Worm (Caenorhabditis elegans) whole organism, young adult: ENCODE results near the gene F19G12.11.

Experiments used
- D2030.7 ChIP-seq: fragments of 200-800 bp; sonication (Bioruptor generic); IDR thresholded peaks from 2 replicates; pipeline ENCODE4 v1.3.6; 2022; ENCODE audit warnings: missing genetic modification reagents, missing genetic modification characterization, missing compliant biosample characterization
- F23B12.7 ChIP-seq: sonication (generic microtip); optimal IDR thresholded peaks from 2 replicates; lab custom pipeline; 2017; ENCODE audit warnings: missing genetic modification characterization, mild to moderate bottlenecking, missing compliant biosample characterization, antibody characterized with exemption, moderate library complexity; ENCODE audit not compliant: insufficient read depth
- F37B4.10 ChIP-seq: fragments of 200-800 bp; sonication (Bioruptor generic); IDR thresholded peaks from 2 replicates; pipeline ENCODE4 v1.3.6; 2022; ENCODE audit warnings: missing genetic modification characterization, missing compliant biosample characterization
- F39B2.1 ChIP-seq: fragments of 200-800 bp; sonication (Bioruptor generic); IDR thresholded peaks from 2 replicates; pipeline ENCODE4 v1.3.6; 2022; ENCODE audit warnings: missing genetic modification reagents, missing genetic modification characterization, missing compliant biosample characterization
- F55B11.4 ChIP-seq: sonication (generic microtip); optimal IDR thresholded peaks from 2 replicates; lab custom pipeline; 2016; ENCODE audit warnings: missing compliant biosample characterization, missing genetic modification characterization, borderline replicate concordance; ENCODE audit not compliant: insufficient read depth
- K11D2.4 ChIP-seq: fragments of 200-800 bp; sonication (Bioruptor generic); IDR thresholded peaks from 2 replicates; pipeline ENCODE4 v1.3.6; 2022; ENCODE audit warnings: missing genetic modification reagents, missing genetic modification characterization, missing compliant biosample characterization
- K12H6.12 ChIP-seq: fragments of 200-800 bp; sonication (Bioruptor generic); optimal IDR thresholded peaks from 2 replicates; lab custom pipeline; 2018; ENCODE audit warnings: mild to moderate bottlenecking, missing genetic modification characterization, missing compliant biosample characterization
- T07F8.4 ChIP-seq: sonication (generic microtip); optimal IDR thresholded peaks from 2 replicates; lab custom pipeline; 2016; ENCODE audit warnings: mild to moderate bottlenecking, missing genetic modification characterization, moderate library complexity, missing compliant biosample characterization
- Y53F4B.3 ChIP-seq: fragments of 200-800 bp; sonication (Bioruptor generic); IDR thresholded peaks from 2 replicates; pipeline ENCODE4 v1.3.6; 2022; ENCODE audit warnings: missing genetic modification reagents, missing genetic modification characterization, missing compliant biosample characterization
- Y56A3A.18 ChIP-seq: fragments of 200-800 bp; sonication (Bioruptor generic); IDR thresholded peaks from 2 replicates; pipeline ENCODE4 v1.3.6; 2022; ENCODE audit warnings: missing genetic modification reagents, missing genetic modification characterization, missing compliant biosample characterization
- ZK185.1 ChIP-seq: sonication (generic microtip); optimal IDR thresholded peaks from 2 replicates; lab custom pipeline; 2016; ENCODE audit warnings: mild to moderate bottlenecking, missing genetic modification characterization, missing compliant biosample characterization; ENCODE audit not compliant: poor library complexity, severe bottlenecking
- aptf-2 ChIP-seq: fragments of 200-800 bp; sonication (Bioruptor generic); conservative IDR thresholded peaks from 2 replicates; pipeline ENCODE4 v1.3.6; 2022; ENCODE audit warnings: missing genetic modification reagents, missing genetic modification characterization, missing compliant biosample characterization
- bed-1 ChIP-seq: fragments of 200-800 bp; sonication (Bioruptor generic); IDR thresholded peaks from 2 replicates; pipeline ENCODE4 v1.3.6; 2022; ENCODE audit warnings: missing genetic modification reagents, missing genetic modification characterization, missing compliant biosample characterization
- ccch-3 ChIP-seq: fragments of 200-800 bp; sonication (Bioruptor generic); optimal IDR thresholded peaks from 2 replicates; lab custom pipeline; 2018; ENCODE audit warnings: mild to moderate bottlenecking, missing genetic modification characterization, missing compliant biosample characterization
- ceh-100 ChIP-seq: fragments of 200-800 bp; sonication (Bioruptor generic); IDR thresholded peaks from 2 replicates; pipeline ENCODE4 v1.3.6; 2022; ENCODE audit warnings: missing genetic modification reagents, missing genetic modification characterization, missing compliant biosample characterization
- ceh-27 ChIP-seq: fragments of 200-800 bp; sonication (Bioruptor generic); optimal IDR thresholded peaks from 2 replicates; lab custom pipeline; 2018; ENCODE audit warnings: mild to moderate bottlenecking, missing genetic modification characterization, moderate library complexity, missing compliant biosample characterization
- die-1 ChIP-seq: sonication (generic microtip); optimal IDR thresholded peaks from 2 replicates; lab custom pipeline; 2016; ENCODE audit warnings: missing genotype, mild to moderate bottlenecking, missing genetic modification characterization, missing compliant biosample characterization
- dpff-1 ChIP-seq: sonication (generic microtip); optimal IDR thresholded peaks from 2 replicates; lab custom pipeline; 2017; ENCODE audit warnings: mild to moderate bottlenecking, missing genetic modification characterization, missing compliant biosample characterization
- efl-1 ChIP-seq: fragments of 150-350 bp; optimal IDR thresholded peaks from 2 replicates; lab custom pipeline; 2014; ENCODE audit warnings: missing biosample characterization, missing genetic modification reagents, missing genetic modification characterization
- egl-44 ChIP-seq: fragments of 200-800 bp; sonication (Bioruptor generic); IDR thresholded peaks from 2 replicates; pipeline ENCODE4 v1.3.6; 2022; ENCODE audit warnings: missing genetic modification reagents, missing genetic modification characterization, missing compliant biosample characterization
- egrh-3 ChIP-seq: fragments of 200-800 bp; sonication (Bioruptor generic); IDR thresholded peaks from 2 replicates; pipeline ENCODE4 v1.3.6; 2022; ENCODE audit warnings: missing genetic modification reagents, missing genetic modification characterization, missing compliant biosample characterization
- ets-4 ChIP-seq: fragments of 200-800 bp; sonication (Bioruptor generic); optimal IDR thresholded peaks from 2 replicates; lab custom pipeline; 2018; ENCODE audit warnings: mild to moderate bottlenecking, missing genetic modification characterization, missing compliant biosample characterization
- gei-17 ChIP-seq: fragments of 200-800 bp; sonication (Bioruptor generic); optimal IDR thresholded peaks from 2 replicates; lab custom pipeline; 2018; ENCODE audit warnings: mild to moderate bottlenecking, missing genetic modification characterization, missing compliant biosample characterization
- hlh-12 ChIP-seq: sonication (generic microtip); optimal IDR thresholded peaks from 2 replicates; lab custom pipeline; 2016; ENCODE audit warnings: missing genetic modification characterization, missing compliant biosample characterization
- hlh-26 ChIP-seq: fragments of 200-800 bp; sonication (Bioruptor generic); conservative IDR thresholded peaks from 2 replicates; pipeline ENCODE4 v1.3.6; 2022; ENCODE audit warnings: missing genetic modification reagents, missing genetic modification characterization, missing compliant biosample characterization
- hmg-20 ChIP-seq: fragments of 200-800 bp; sonication (Bioruptor generic); IDR thresholded peaks from 2 replicates; pipeline ENCODE4 v1.3.6; 2022; ENCODE audit warnings: missing genetic modification reagents, missing genetic modification characterization, missing compliant biosample characterization
- hrde-1 ChIP-seq: sonication (generic microtip); optimal IDR thresholded peaks from 2 replicates; lab custom pipeline; 2016; ENCODE audit warnings: missing genetic modification characterization, mild to moderate bottlenecking, missing compliant biosample characterization, moderate library complexity, missing genotype, missing genetic modification reagents, borderline replicate concordance
- let-607 ChIP-seq, 2 experiments: fragments of 200-800 bp in 1 of 2; sonication (Bioruptor generic) in 1 of 2; sonication (generic microtip) in 1 of 2; optimal IDR thresholded peaks; 2 replicates each; lab custom pipeline; 2016 to 2018; ENCODE audit warnings: mild to moderate bottlenecking in 2 of 2, missing compliant biosample characterization in 2 of 2, missing genetic modification characterization in 2 of 2, moderate library complexity in 2 of 2, missing genotype in 1 of 2
- lin-26 ChIP-seq: fragments of 200-800 bp; sonication (Bioruptor generic); IDR thresholded peaks from 2 replicates; pipeline ENCODE4 v1.3.6; 2022; ENCODE audit warnings: missing genetic modification reagents, missing genetic modification characterization, missing compliant biosample characterization
- lin-35 ChIP-seq, 3 experiments: fragments of 150-350 bp in 2 of 3; sonication (generic microtip) in 1 of 3; optimal IDR thresholded peaks; 2 replicates each; lab custom pipeline; 2014 to 2018; ENCODE audit warnings: missing biosample characterization in 3 of 3, missing genetic modification characterization in 3 of 3, missing genetic modification reagents in 3 of 3
- lin-54 ChIP-seq: fragments of 200-800 bp; sonication (Bioruptor generic); optimal IDR thresholded peaks from 2 replicates; lab custom pipeline; 2018; ENCODE audit warnings: mild to moderate bottlenecking, missing genetic modification characterization, missing compliant biosample characterization
- madf-8 ChIP-seq: fragments of 200-800 bp; sonication (Bioruptor generic); conservative IDR thresholded peaks from 2 replicates; pipeline ENCODE4 v1.3.6; 2022; ENCODE audit warnings: missing genetic modification reagents, missing genetic modification characterization, missing compliant biosample characterization
- mxl-1 ChIP-seq: sonication (generic microtip); optimal IDR thresholded peaks from 2 replicates; lab custom pipeline; 2016; ENCODE audit warnings: missing genetic modification characterization, missing compliant biosample characterization
- nfya-1 ChIP-seq: sonication (generic microtip); optimal IDR thresholded peaks from 2 replicates; lab custom pipeline; 2017; ENCODE audit warnings: antibody characterized with exemption, missing compliant biosample characterization, missing genetic modification characterization, borderline replicate concordance; ENCODE audit not compliant: insufficient read depth
- nfya-2 ChIP-seq: fragments of 200-800 bp; sonication (Bioruptor generic); IDR thresholded peaks from 2 replicates; pipeline ENCODE4 v1.3.6; 2022; ENCODE audit warnings: missing genetic modification reagents, missing genetic modification characterization, missing compliant biosample characterization
- nhr-179 ChIP-seq: sonication (generic microtip); optimal IDR thresholded peaks from 2 replicates; lab custom pipeline; 2016; ENCODE audit warnings: mild to moderate bottlenecking, missing genetic modification characterization, missing compliant biosample characterization
- nhr-27 ChIP-seq: fragments of 200-800 bp; sonication (Bioruptor generic); optimal IDR thresholded peaks from 2 replicates; lab custom pipeline; 2018; ENCODE audit warnings: mild to moderate bottlenecking, missing genetic modification characterization, moderate library complexity, missing compliant biosample characterization
- nhr-90 ChIP-seq: sonication (generic microtip); optimal IDR thresholded peaks from 2 replicates; lab custom pipeline; 2016; ENCODE audit warnings: missing genotype, mild to moderate bottlenecking, missing genetic modification characterization, missing compliant biosample characterization
- pbrm-1 ChIP-seq: fragments of 200-800 bp; sonication (Bioruptor generic); IDR thresholded peaks from 2 replicates; pipeline ENCODE4 v1.3.6; 2022; ENCODE audit warnings: missing genetic modification reagents, missing genetic modification characterization, missing compliant biosample characterization
- sea-2 ChIP-seq: fragments of 200-800 bp; sonication (Bioruptor generic); IDR thresholded peaks from 2 replicates; pipeline ENCODE4 v1.3.6; 2022; ENCODE audit warnings: missing genetic modification characterization, missing compliant biosample characterization
- snpc-3.4 ChIP-seq: sonication (generic microtip); optimal IDR thresholded peaks from 2 replicates; lab custom pipeline; 2017; ENCODE audit warnings: missing genetic modification characterization, mild to moderate bottlenecking, missing compliant biosample characterization, antibody characterized with exemption, moderate library complexity, missing genotype, missing genetic modification reagents
- tbp1 ChIP-seq: fragments of 200-800 bp; sonication (Bioruptor generic); optimal IDR thresholded peaks from 2 replicates; lab custom pipeline; 2018; ENCODE audit warnings: mild to moderate bottlenecking, missing genetic modification characterization, missing compliant biosample characterization
- xnd-1 ChIP-seq: sonication (generic microtip); optimal IDR thresholded peaks from 2 replicates; lab custom pipeline; 2016; ENCODE audit warnings: missing genotype, missing genetic modification reagents, missing genetic modification characterization, missing compliant biosample characterization
- zfh-2 ChIP-seq: fragments of 200-800 bp; sonication (Bioruptor generic); conservative IDR thresholded peaks from 2 replicates; pipeline ENCODE4 v1.3.6; 2022; ENCODE audit warnings: missing genetic modification reagents, missing genetic modification characterization, missing compliant biosample characterization
- ztf-18 ChIP-seq: sonication (generic microtip); optimal IDR thresholded peaks from 2 replicates; lab custom pipeline; 2016; ENCODE audit warnings: missing genotype, mild to moderate bottlenecking, missing genetic modification characterization, missing compliant biosample characterization
- ztf-26 ChIP-seq: sonication (generic microtip); optimal IDR thresholded peaks from 2 replicates; lab custom pipeline; 2017; ENCODE audit warnings: missing genetic modification characterization, missing compliant biosample characterization
- ztf-6 ChIP-seq: fragments of 200-800 bp; sonication (Bioruptor generic); IDR thresholded peaks from 2 replicates; pipeline ENCODE4 v1.3.6; 2022; ENCODE audit warnings: missing genetic modification reagents, missing genetic modification characterization, missing compliant biosample characterization

Gene F19G12.11

ce11 chrX:1446593-1447141, 20.3 kb upstream of the F19G12.11 start, which contains the start of gene zfp-3:
TSS of gene zfp-3 (minus strand) at chrX:1446643.
- peak; percentile 67 for TF ChIP-seq tbp1 (GFP tag; lab: Kevin White, UChicago)
- TF ChIP-seq snpc-3.4 (tag; lab: Kevin White, UChicago): no peak
- TF ChIP-seq lin-54: peak; percentile 65
- TF ChIP-seq egl-44 (GFP tag; lab: Robert Waterston, UW): peak; percentile 83
- TF ChIP-seq dpff-1 (tag; lab: Kevin White, UChicago): no peak
- TF ChIP-seq nfya-1 (tag; lab: Kevin White, UChicago): no peak
- no peak for TF ChIP-seq F23B12.7 (tag; lab: Kevin White, UChicago)
- no peak for TF ChIP-seq ztf-6 (GFP tag; lab: Robert Waterston, UW)
- TF ChIP-seq K12H6.12 (tag; lab: Kevin White, UChicago): peak; percentile 91
- TF ChIP-seq bed-1 (GFP tag; lab: Robert Waterston, UW): no peak
- no peak for TF ChIP-seq mxl-1 (tag; lab: Kevin White, UChicago)
- TF ChIP-seq hlh-26 (GFP tag; lab: Robert Waterston, UW): no peak
- peak in 1 of 3 experiments; percentile 76 for TF ChIP-seq lin-35 (GFP tag; optimal IDR thresholded peaks at IDR 0.05; lab: Kevin White, UChicago)
- no peak for TF ChIP-seq D2030.7 (GFP tag; lab: Robert Waterston, UW)
- no peak for TF ChIP-seq F37B4.10 (GFP tag; lab: Robert Waterston, UW)
- TF ChIP-seq ceh-27 (GFP tag; lab: Kevin White, UChicago): peak; percentile 95
- no peak for TF ChIP-seq ccch-3 (GFP tag; lab: Kevin White, UChicago)
- 0 out of 2 replicates have a peak, but pooled peaks have one; percentile 50 for TF ChIP-seq Y56A3A.18 (GFP tag; lab: Robert Waterston, UW)
- TF ChIP-seq aptf-2 (GFP tag; lab: Robert Waterston, UW): no peak
- TF ChIP-seq hlh-12 (tag; lab: Kevin White, UChicago): no peak
- no peak for TF ChIP-seq Y53F4B.3 (GFP tag; lab: Robert Waterston, UW)
- peak; percentile 91 for TF ChIP-seq ztf-26 (tag; lab: Kevin White, UChicago)
- no peak for TF ChIP-seq hrde-1 (tag; lab: Kevin White, UChicago)
- TF ChIP-seq madf-8 (GFP tag; lab: Robert Waterston, UW): no peak
- TF ChIP-seq nhr-179 (tag; lab: Kevin White, UChicago): no peak
- TF ChIP-seq F39B2.1: no peak
- no peak for TF ChIP-seq F55B11.4
- TF ChIP-seq T07F8.4 (tag; lab: Kevin White, UChicago): peak; percentile 18
- no peak for TF ChIP-seq ceh-100 (GFP tag; lab: Robert Waterston, UW)
- TF ChIP-seq ets-4 (GFP tag; lab: Kevin White, UChicago): peak; percentile 19
- TF ChIP-seq ztf-18 (tag; lab: Kevin White, UChicago): peak; percentile 39
- peak; percentile 59 for TF ChIP-seq lin-26 (GFP tag; lab: Robert Waterston, UW)
- TF ChIP-seq die-1 (tag; lab: Kevin White, UChicago): peak; percentile 11
- no peak for TF ChIP-seq nhr-27 (tag; lab: Kevin White, UChicago)
- TF ChIP-seq pbrm-1 (GFP tag; lab: Robert Waterston, UW): peak; percentile 90
- peak; percentile 47; the same call in 1 of the 2 replicates for TF ChIP-seq sea-2 (GFP tag; lab: Robert Waterston, UW)
- peak; percentile 97 for TF ChIP-seq zfh-2 (GFP tag; lab: Robert Waterston, UW)
- TF ChIP-seq hmg-20 (GFP tag; lab: Robert Waterston, UW): peak; percentile 53; the same call in 1 of the 2 replicates
- no peak for TF ChIP-seq nfya-2 (GFP tag; lab: Robert Waterston, UW)
- peak; percentile 44 for TF ChIP-seq nhr-90
- TF ChIP-seq gei-17 (GFP tag; lab: Kevin White, UChicago): peak; percentile 87
- TF ChIP-seq K11D2.4 (GFP tag; lab: Robert Waterston, UW): peak; percentile 89
- TF ChIP-seq xnd-1: no peak
- TF ChIP-seq ZK185.1 (tag; lab: Kevin White, UChicago): peak; percentile 87
- TF ChIP-seq egrh-3 (GFP tag; lab: Robert Waterston, UW): peak; percentile 47; the same call in 1 of the 2 replicates
- TF ChIP-seq efl-1: no peak
- TF ChIP-seq let-607 (tag; optimal IDR thresholded peaks at IDR 0.05; lab: Kevin White, UChicago): peak in 1 of 2 experiments; percentile 64
